Fruit fly (Drosophila melanogaster) whole organism, prepupa: ENCODE measurements around the gene Pgant8.

Experiments used
- CG10631 ChIP-seq: fragments of 200-800 bp; sonication (Bioruptor generic); optimal IDR thresholded peaks from 2 replicates; lab custom pipeline; 2016; ENCODE audit warnings: missing biosample characterization, missing genetic modification characterization
- CG10669 ChIP-seq: fragments of 200-800 bp; sonication (Bioruptor generic); optimal IDR thresholded peaks from 3 replicates; lab custom pipeline; 2018; ENCODE audit warnings: missing biosample characterization, mild to moderate bottlenecking, missing genetic modification characterization, moderate library complexity
- CG11902 ChIP-seq: fragments of 200-800 bp; sonication (Bioruptor generic); optimal IDR thresholded peaks from 3 replicates; lab custom pipeline; 2016; ENCODE audit warnings: missing biosample characterization, missing genetic modification characterization
- CG15336 ChIP-seq: fragments of 200-800 bp; sonication (Bioruptor generic); IDR thresholded peaks from 2 replicates; pipeline ENCODE4 v1.3.6; 2022; ENCODE audit warnings: missing biosample characterization, missing genetic modification characterization
- CG1621 ChIP-seq: fragments of 200-800 bp; sonication (Bioruptor generic); optimal IDR thresholded peaks from 3 replicates; lab custom pipeline; 2018; ENCODE audit warnings: missing biosample characterization, mild to moderate bottlenecking, missing genetic modification characterization
- CG16779 ChIP-seq: fragments of 200-800 bp; sonication (Bioruptor generic); optimal IDR thresholded peaks from 3 replicates; lab custom pipeline; 2017; ENCODE audit warnings: missing biosample characterization, mild to moderate bottlenecking, missing genetic modification characterization
- CG3032 ChIP-seq: fragments of 200-800 bp; optimal IDR thresholded peaks from 2 replicates; lab custom pipeline; 2019; ENCODE audit warnings: missing biosample characterization, mild to moderate bottlenecking, missing genetic modification characterization, moderate library complexity
- CG31627 ChIP-seq: fragments of 200-800 bp; sonication (Bioruptor generic); optimal IDR thresholded peaks from 3 replicates; lab custom pipeline; 2016; ENCODE audit warnings: missing biosample characterization, missing genetic modification characterization
- CG34406 ChIP-seq: fragments of 200-800 bp; sonication (Bioruptor generic); optimal IDR thresholded peaks from 3 replicates; lab custom pipeline; 2016; ENCODE audit warnings: missing biosample characterization, missing genetic modification characterization
- CG3919 ChIP-seq: fragments of 200-800 bp; sonication (Bioruptor generic); optimal IDR thresholded peaks from 3 replicates; lab custom pipeline; 2016; ENCODE audit warnings: missing biosample characterization, missing genetic modification characterization
- CG4318 ChIP-seq: fragments of 200-800 bp; sonication (Bioruptor generic); optimal IDR thresholded peaks from 3 replicates; lab custom pipeline; 2017; ENCODE audit warnings: missing biosample characterization, mild to moderate bottlenecking, missing genetic modification characterization
- CG6163 ChIP-seq: fragments of 200-800 bp; sonication (Bioruptor generic); IDR thresholded peaks from 3 replicates; pipeline ENCODE4 v1.3.6; 2022; ENCODE audit warnings: missing biosample characterization, missing genetic modification characterization
- CG6792 ChIP-seq: fragments of 200-800 bp; sonication (Bioruptor generic); optimal IDR thresholded peaks from 3 replicates; lab custom pipeline; 2016; ENCODE audit warnings: missing biosample characterization, missing genetic modification characterization
- CG6854 ChIP-seq: fragments of 200-800 bp; sonication (Bioruptor generic); optimal IDR thresholded peaks from 2 replicates; lab custom pipeline; 2017; ENCODE audit warnings: missing biosample characterization, mild to moderate bottlenecking, missing genetic modification characterization
- CG8119 ChIP-seq: fragments of 200-800 bp; sonication (Bioruptor generic); IDR thresholded peaks from 3 replicates; pipeline ENCODE4 v1.3.6; 2022; ENCODE audit warnings: missing biosample characterization, missing genetic modification characterization
- CG8632 ChIP-seq: fragments of 200-800 bp; sonication (Bioruptor generic); optimal IDR thresholded peaks from 3 replicates; lab custom pipeline; 2016; ENCODE audit warnings: missing biosample characterization, missing genetic modification characterization
- CG9139 ChIP-seq: fragments of 200-800 bp; sonication (Bioruptor generic); optimal IDR thresholded peaks from 3 replicates; lab custom pipeline; 2017; ENCODE audit warnings: missing biosample characterization, mild to moderate bottlenecking, missing genetic modification characterization
- Eip78C ChIP-seq: fragments of 200-800 bp; sonication (Bioruptor generic); peaks from one replicate; lab custom pipeline; 2016; ENCODE audit warnings: missing biosample characterization, missing genetic modification characterization
- Eip93F ChIP-seq: fragments of 200-800 bp; sonication (Bioruptor generic); optimal IDR thresholded peaks from 2 replicates; lab custom pipeline; 2016; ENCODE audit warnings: missing biosample characterization, mild to moderate bottlenecking, missing genetic modification characterization
- Ets21C ChIP-seq: fragments of 200-800 bp; sonication (Bioruptor generic); optimal IDR thresholded peaks from 3 replicates; lab custom pipeline; 2016; ENCODE audit warnings: missing biosample characterization, missing genetic modification characterization
- Ets96B ChIP-seq: fragments of 200-800 bp; optimal IDR thresholded peaks from 2 replicates; lab custom pipeline; 2019; ENCODE audit warnings: missing biosample characterization, mild to moderate bottlenecking, missing genetic modification characterization, moderate library complexity
- Gug ChIP-seq: fragments of 200-800 bp; sonication (Bioruptor generic); IDR thresholded peaks from 2 replicates; pipeline ENCODE4 v1.3.6; 2022; ENCODE audit warnings: missing biosample characterization, missing genetic modification characterization
- Hr38 ChIP-seq: sonication (Bioruptor generic); optimal IDR thresholded peaks from 2 replicates; lab custom pipeline; 2016; ENCODE audit warnings: missing biosample characterization, missing genetic modification characterization
- Hr4 ChIP-seq: fragments of 200-800 bp; sonication (Bioruptor generic); optimal IDR thresholded peaks from 3 replicates; lab custom pipeline; 2016; ENCODE audit warnings: missing biosample characterization, missing genetic modification characterization
- Smox ChIP-seq: fragments of 200-800 bp; sonication (Bioruptor generic); optimal IDR thresholded peaks from 3 replicates; lab custom pipeline; 2016; ENCODE audit warnings: missing biosample characterization, missing genetic modification characterization
- Sox102F ChIP-seq: fragments of 200-800 bp; sonication (Bioruptor generic); optimal IDR thresholded peaks from 2 replicates; lab custom pipeline; 2016; ENCODE audit warnings: missing biosample characterization, mild to moderate bottlenecking, missing genetic modification characterization
- Sox14 ChIP-seq: fragments of 200-800 bp; sonication (Bioruptor generic); optimal IDR thresholded peaks from 3 replicates; lab custom pipeline; 2016; ENCODE audit warnings: missing biosample characterization, missing genetic modification characterization
- Sox15 ChIP-seq: fragments of 200-800 bp; sonication (Bioruptor generic); optimal IDR thresholded peaks from 3 replicates; lab custom pipeline; 2016; ENCODE audit warnings: missing biosample characterization, missing genetic modification characterization
- dac ChIP-seq: fragments of 200-800 bp; sonication (Bioruptor generic); optimal IDR thresholded peaks from 2 replicates; lab custom pipeline; 2017; ENCODE audit warnings: missing biosample characterization, mild to moderate bottlenecking, missing genetic modification characterization
- dsx ChIP-seq: fragments of 200-800 bp; optimal IDR thresholded peaks from 3 replicates; lab custom pipeline; 2019; ENCODE audit warnings: missing biosample characterization, mild to moderate bottlenecking, missing genetic modification characterization, moderate library complexity; ENCODE audit not compliant: poor library complexity, severe bottlenecking
- esn ChIP-seq: fragments of 200-800 bp; sonication (Bioruptor generic); optimal IDR thresholded peaks from 2 replicates; lab custom pipeline; 2016; ENCODE audit warnings: missing biosample characterization, mild to moderate bottlenecking, missing genetic modification characterization, moderate library complexity
- fd85E ChIP-seq: fragments of 200-800 bp; sonication (Bioruptor generic); optimal IDR thresholded peaks from 3 replicates; lab custom pipeline; 2016; ENCODE audit warnings: missing biosample characterization, missing genetic modification characterization
- fkh ChIP-seq: fragments of 200-800 bp; sonication (Bioruptor generic); optimal IDR thresholded peaks from 3 replicates; lab custom pipeline; 2017; ENCODE audit warnings: missing biosample characterization, mild to moderate bottlenecking, missing genetic modification characterization, moderate library complexity
- pdm3 ChIP-seq: fragments of 200-800 bp; sonication (Bioruptor generic); optimal IDR thresholded peaks from 3 replicates; lab custom pipeline; 2016; ENCODE audit warnings: missing biosample characterization, missing genetic modification characterization
- spab ChIP-seq: fragments of 200-800 bp; sonication (Bioruptor generic); optimal IDR thresholded peaks from 2 replicates; lab custom pipeline; 2017; ENCODE audit warnings: missing biosample characterization, mild to moderate bottlenecking, missing genetic modification characterization, missing genetic modification reagents
- svp ChIP-seq: fragments of 200-800 bp; sonication (Bioruptor generic); peaks from one replicate; lab custom pipeline; 2016; ENCODE audit warnings: missing biosample characterization, missing genetic modification characterization
- vri ChIP-seq: fragments of 200-800 bp; sonication (Bioruptor generic); optimal IDR thresholded peaks from 3 replicates; lab custom pipeline; 2016; ENCODE audit warnings: missing biosample characterization, mild to moderate bottlenecking, missing genetic modification characterization

The Pgant8 gene

dm6 chr3L:15641590-15642019, 42.1 kb upstream of the Pgant8 start (continued):
- TF ChIP-seq CG10669 (GFP tag; lab: Kevin White, UChicago) (peak; percentile 66), Smox (GFP tag; lab: Kevin White, UChicago) (peak; percentile 49), spab (peak; percentile 29), Gug (GFP tag; lab: Robert Waterston, UW) (0 out of 2 replicates have a peak, but pooled peaks have one; percentile 21), CG6792 (GFP tag; lab: Kevin White, UChicago) (peak; percentile 45), CG34406 (GFP tag; lab: Kevin White, UChicago) (peak; percentile 23), CG4318 (peak; percentile 14), CG31627 (GFP tag; lab: Kevin White, UChicago) (peak; percentile 38), CG6163 (GFP tag; lab: Robert Waterston, UW) (peak; percentile 41; the same call in 1 of the 3 replicates), svp (GFP tag; lab: Kevin White, UChicago) (peak; percentile 73), Sox14 (GFP tag; lab: Kevin White, UChicago) (peak; percentile 64), CG10631 (GFP tag; lab: Kevin White, UChicago) (peak; percentile 49), CG3032 (peak; percentile 41), CG8632 (GFP tag; lab: Kevin White, UChicago) (peak; percentile 44), CG15336 (GFP tag; lab: Robert Waterston, UW) (0 out of 2 replicates have a peak, but pooled peaks have one; percentile 27), CG16779 (tag; lab: Kevin White, UChicago) (no peak), CG1621 (tag; lab: Kevin White, UChicago) (peak; percentile 3), Sox15 (no peak), Hr38 (GFP tag; lab: Kevin White, UChicago) (no peak), Eip93F (no peak), CG11902 (peak; percentile 31), Ets96B (tag; lab: Kevin White, UChicago) (peak; percentile 50), esn (peak; percentile 73), CG8119 (GFP tag; lab: Robert Waterston, UW) (peak; percentile 38; the same call in 1 of the 3 replicates)

dm6 chr3L:15646182-15646581, 37.5 kb upstream of the Pgant8 start:
- TF ChIP-seq vri (GFP tag; lab: Kevin White, UChicago): no peak
- TF ChIP-seq CG8119 (GFP tag; lab: Robert Waterston, UW): 0 out of 3 replicates have a peak, but pooled peaks have one; percentile 14
- no peak for TF ChIP-seq CG15336 (GFP tag; lab: Robert Waterston, UW)
- TF ChIP-seq svp (GFP tag; lab: Kevin White, UChicago): peak; percentile 34
- no peak for TF ChIP-seq Smox (GFP tag; lab: Kevin White, UChicago)
- TF ChIP-seq CG11902: no peak
- TF ChIP-seq Sox102F (GFP tag; lab: Kevin White, UChicago): no peak
- TF ChIP-seq fkh: no peak
- TF ChIP-seq Eip78C (GFP tag; lab: Kevin White, UChicago): peak; percentile 24
- TF ChIP-seq Hr4: peak; percentile 3
- no peak for TF ChIP-seq CG6854 (GFP tag; lab: Kevin White, UChicago)

DNA sequence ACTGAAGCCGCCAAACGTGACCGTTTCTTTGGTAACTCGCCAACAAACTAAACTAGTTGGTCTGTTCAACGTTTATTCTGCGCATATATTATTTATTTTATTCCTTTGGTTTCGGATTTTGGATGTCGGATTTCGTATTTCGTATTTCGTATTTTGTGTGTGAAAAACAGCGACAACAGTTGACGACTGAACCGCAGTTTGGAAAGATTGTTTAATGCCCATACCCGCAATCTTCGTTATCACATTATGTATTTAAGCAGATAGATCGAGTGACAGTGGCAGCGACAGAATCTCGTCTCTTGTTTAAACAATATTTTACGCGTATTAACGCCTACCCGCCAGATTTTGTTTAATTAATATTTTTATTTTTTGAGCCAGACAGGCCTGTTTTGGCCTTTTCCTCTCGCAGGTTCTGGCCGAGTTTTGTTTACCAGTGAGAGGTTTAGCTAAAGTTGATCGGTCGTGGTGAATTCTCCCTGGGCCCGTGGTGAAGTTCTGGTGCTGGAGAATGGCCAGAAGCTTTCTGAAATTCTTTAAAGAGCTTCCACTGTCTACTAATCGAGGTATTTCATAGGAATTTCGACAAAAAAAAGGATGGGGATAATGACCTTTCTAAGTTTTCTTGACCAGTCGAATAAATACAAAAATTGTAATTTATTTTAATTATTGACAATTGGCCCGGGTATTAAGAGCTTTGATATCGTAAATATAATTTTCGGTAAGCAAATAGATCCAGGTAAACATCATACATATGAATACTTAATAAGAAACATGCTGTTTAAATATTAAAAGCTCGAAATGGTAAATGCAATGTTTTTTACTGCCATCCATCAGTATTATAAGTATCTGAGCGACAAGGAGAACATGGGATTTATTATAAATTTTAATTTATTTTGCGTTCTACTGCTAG, 35.7 kb upstream of the Pgant8 start, which contains the start of the genes comm3 and CG43083:
TSS of gene comm3 (minus strand) at position 51 of the 910 bp plus-strand sequence.
TSS of gene CG43083 (plus strand) at position 860 of the 910 bp plus-strand sequence.
- TF ChIP-seq fkh: peak; percentile 73
- peak; percentile 53 for TF ChIP-seq Eip78C (GFP tag; lab: Kevin White, UChicago)
- TF ChIP-seq spab: no peak

DNA sequence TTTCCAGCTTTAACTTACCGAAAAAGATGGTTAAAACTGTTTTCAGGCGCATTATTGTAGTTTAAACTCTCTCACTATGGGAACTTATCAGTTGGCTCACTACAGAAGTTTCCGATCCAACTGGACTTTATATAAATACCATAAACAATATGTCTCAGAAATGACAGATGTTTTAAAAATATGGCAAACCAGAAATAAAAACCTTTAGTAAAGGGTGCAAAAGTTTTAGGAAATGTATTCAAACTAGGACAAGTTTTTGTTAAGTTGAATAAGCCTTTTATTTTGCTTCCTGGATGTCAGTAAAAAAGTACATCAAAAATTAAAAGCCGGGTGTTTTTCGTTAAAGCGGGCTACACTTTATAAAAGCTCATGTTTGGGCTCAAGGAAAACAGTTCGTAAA, 34.1 kb upstream of the Pgant8 start, which contains the start of the genes Eig71Ea and Eig71Eb:
TSS of gene Eig71Ea (minus strand) at position 101 of the 400 bp plus-strand sequence.
TSS of gene Eig71Eb (plus strand) at position 376 of the 400 bp plus-strand sequence.
- TF ChIP-seq Sox15 (no peak), CG3919 (GFP tag; lab: Kevin White, UChicago) (no peak)

DNA sequence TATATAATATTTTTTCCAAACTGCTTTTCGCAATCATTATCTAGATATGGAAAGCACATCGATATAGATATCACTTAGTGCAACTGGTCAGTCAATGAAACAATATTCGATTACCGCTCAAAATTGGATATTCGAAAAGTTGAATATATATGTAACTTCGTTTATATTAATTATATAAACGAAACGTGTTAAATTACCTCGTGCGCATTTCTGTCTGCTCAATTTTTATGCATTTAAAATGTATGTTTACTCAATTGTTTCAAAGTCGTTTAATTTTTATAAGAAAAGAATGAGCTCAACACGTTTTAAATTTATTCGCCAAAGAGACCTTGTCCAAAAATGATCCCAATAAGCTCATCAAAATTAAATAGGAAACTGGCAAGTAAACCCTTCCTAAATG, 33.1 kb upstream of the Pgant8 start, which contains the start of gene CG43084:
TSS of gene CG43084 (plus strand) at position 301 of the 400 bp plus-strand sequence.
- TF ChIP-seq Hr4: no peak
- no peak for TF ChIP-seq CG16779 (tag; lab: Kevin White, UChicago)
- no peak for TF ChIP-seq CG10631 (GFP tag; lab: Kevin White, UChicago)
- no peak for TF ChIP-seq CG9139 (GFP tag; lab: Kevin White, UChicago)
- TF ChIP-seq dac (GFP tag; lab: Kevin White, UChicago): no peak
- TF ChIP-seq fd85E (GFP tag; lab: Kevin White, UChicago): no peak
- no peak for TF ChIP-seq dsx
- TF ChIP-seq CG6854 (GFP tag; lab: Kevin White, UChicago): no peak
- TF ChIP-seq CG3919 (GFP tag; lab: Kevin White, UChicago): no peak
- TF ChIP-seq pdm3: no peak
- TF ChIP-seq Sox14 (GFP tag; lab: Kevin White, UChicago): no peak
- TF ChIP-seq Ets21C (GFP tag; lab: Kevin White, UChicago): no peak
- TF ChIP-seq CG8119 (GFP tag; lab: Robert Waterston, UW): no peak
- no peak for TF ChIP-seq CG10669 (GFP tag; lab: Kevin White, UChicago)
- no peak for TF ChIP-seq Hr38 (GFP tag; lab: Kevin White, UChicago)
